Fruit fly (Drosophila melanogaster): ENCODE data around the gene GstD2.

GstD2 gene

DNA sequence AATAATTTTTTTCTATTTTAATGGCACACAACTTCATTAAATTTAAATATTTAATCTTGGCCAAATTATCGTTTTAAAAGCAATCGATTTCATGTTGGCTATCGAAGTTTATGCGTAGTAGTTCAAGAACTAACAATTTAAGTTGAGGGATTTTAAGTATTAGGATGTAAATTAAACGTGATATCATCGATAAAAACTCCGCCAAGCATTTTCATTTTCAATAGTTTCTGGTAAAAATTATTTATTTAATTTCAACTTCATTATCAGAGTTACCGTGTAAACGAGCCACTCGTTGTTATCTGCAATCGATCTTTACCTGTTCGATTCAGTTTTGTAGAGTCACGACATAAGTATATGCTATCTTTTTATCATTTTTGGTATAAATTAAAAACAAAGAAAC, 31.2 kb downstream of the GstD2 start (continued):
- TF ChIP-seq CG2116 (GFP tag; optimal IDR thresholded peaks at IDR 0.05): peak; percentile 91
- TF ChIP-seq Hmr (GFP tag; optimal IDR thresholded peaks at IDR 0.05): peak; percentile 97
- TF ChIP-seq Hand (GFP tag; optimal IDR thresholded peaks at IDR 0.05): peak; percentile 92
- TF ChIP-seq Max (GFP tag; optimal IDR thresholded peaks at IDR 0.05): peak; percentile 100
- no peak for TF ChIP-seq Sin3A (optimal IDR thresholded peaks at IDR 0.05)
- peak; percentile 96 for TF ChIP-seq CG32532 (GFP tag; IDR thresholded peaks at IDR 0.05)
- peak; percentile 91 for TF ChIP-seq eyg (GFP tag; optimal IDR thresholded peaks at IDR 0.05)
- TF ChIP-seq Sry-β (GFP tag; optimal IDR thresholded peaks at IDR 0.05): peak; percentile 74
- peak; percentile 100 for TF ChIP-seq CG10147 (GFP tag; optimal IDR thresholded peaks at IDR 0.05)
- TF ChIP-seq CG15011 (GFP tag; optimal IDR thresholded peaks at IDR 0.05): peak; percentile 94
- peak; percentile 76 for TF ChIP-seq CG15073 (GFP tag; optimal IDR thresholded peaks at IDR 0.05)
- peak; percentile 86 for TF ChIP-seq rib (GFP tag; IDR thresholded peaks at IDR 0.05)
- peak; percentile 97 for TF ChIP-seq bcd (GFP tag; optimal IDR thresholded peaks at IDR 0.05)
- peak; percentile 99 for TF ChIP-seq CG10979 (tag; optimal IDR thresholded peaks at IDR 0.05)
- TF ChIP-seq dpn (GFP tag; optimal IDR thresholded peaks at IDR 0.05): peak; percentile 94
- TF ChIP-seq CrebB (tag; optimal IDR thresholded peaks at IDR 0.05): peak; percentile 98
- TF ChIP-seq CHES-1-like (GFP tag; optimal IDR thresholded peaks at IDR 0.05): peak; percentile 90
- TF ChIP-seq CG3163 (GFP tag; optimal IDR thresholded peaks at IDR 0.05): peak; percentile 75
- peak; percentile 96 for TF ChIP-seq Atf6 (GFP tag; IDR thresholded peaks at IDR 0.05)
- TF ChIP-seq Dad (GFP tag; optimal IDR thresholded peaks at IDR 0.05): peak; percentile 94
- TF ChIP-seq CG12155 (GFP tag; optimal IDR thresholded peaks at IDR 0.05): peak; percentile 96
- peak; percentile 92 for TF ChIP-seq Atf3 (GFP tag; optimal IDR thresholded peaks at IDR 0.05)
- peak; percentile 91 for TF ChIP-seq crc (GFP tag; optimal IDR thresholded peaks at IDR 0.05)
- peak; percentile 99 for TF ChIP-seq dmrt11E (tag; optimal IDR thresholded peaks at IDR 0.05)
- peak; percentile 89 for TF ChIP-seq kay (GFP tag; optimal IDR thresholded peaks at IDR 0.05)
- peak; percentile 97 for TF ChIP-seq az2 (GFP tag; optimal IDR thresholded peaks at IDR 0.05)
- peak; percentile 99 for TF ChIP-seq CG2712 (tag; optimal IDR thresholded peaks at IDR 0.05)
- peak; percentile 96 for TF ChIP-seq ken (GFP tag; IDR thresholded peaks at IDR 0.05)
- TF ChIP-seq hbn (GFP tag; IDR thresholded peaks at IDR 0.05; ENCODE audit: partially characterized antibody): peak; percentile 36; the same call in 1 of the 2 replicates
- peak; percentile 98 for TF ChIP-seq CG17359 (tag; optimal IDR thresholded peaks at IDR 0.05)
- TF ChIP-seq abd-A (tag; optimal IDR thresholded peaks at IDR 0.05): no peak
- peak; percentile 98 for TF ChIP-seq ind (GFP tag; optimal IDR thresholded peaks at IDR 0.05)
- TF ChIP-seq Oli (tag; optimal IDR thresholded peaks at IDR 0.05): peak; percentile 97
- TF ChIP-seq ems (GFP tag; optimal IDR thresholded peaks at IDR 0.05): peak; percentile 97
- no peak for TF ChIP-seq mld (GFP tag; IDR thresholded peaks at IDR 0.05; ENCODE audit: partially characterized antibody)
- peak; percentile 94 for TF ChIP-seq CG6654 (GFP tag; optimal IDR thresholded peaks at IDR 0.05)
- TF ChIP-seq CG17612 (GFP tag; IDR thresholded peaks at IDR 0.05): peak; percentile 79
- TF ChIP-seq row (GFP tag; IDR thresholded peaks at IDR 0.05): peak; percentile 98
- TF ChIP-seq CG9727 (GFP tag; optimal IDR thresholded peaks at IDR 0.05): peak; percentile 98
- peak; percentile 100 for TF ChIP-seq chm (GFP tag; IDR thresholded peaks at IDR 0.05)
- peak; percentile 88 for TF ChIP-seq fu2 (GFP tag; optimal IDR thresholded peaks at IDR 0.05)
- TF ChIP-seq lab (GFP tag; optimal IDR thresholded peaks at IDR 0.05): peak; percentile 98
- TF ChIP-seq Trl (optimal IDR thresholded peaks at IDR 0.05): no peak
- TF ChIP-seq Trl (GFP tag; optimal IDR thresholded peaks at IDR 0.05): peak; percentile 95
- no peak for TF ChIP-seq prd (optimal IDR thresholded peaks at IDR 0.05)
- peak; percentile 97 for TF ChIP-seq prd (GFP tag; IDR thresholded peaks at IDR 0.05)
- TF ChIP-seq nau (GFP tag; optimal IDR thresholded peaks at IDR 0.05): peak; percentile 99
- TF ChIP-seq Hsf (GFP tag; optimal IDR thresholded peaks at IDR 0.05): peak; percentile 97
- TF ChIP-seq D (optimal IDR thresholded peaks at IDR 0.05): no peak
- TF ChIP-seq D (GFP tag; optimal IDR thresholded peaks at IDR 0.05): peak; percentile 96
- peak; percentile 98 for TF ChIP-seq CG12219 (GFP tag; optimal IDR thresholded peaks at IDR 0.05)
- TF ChIP-seq Lpt (GFP tag; optimal IDR thresholded peaks at IDR 0.05): no peak

Measured in whole organism, embryonic.